3 fruit fly cellular contexts compared by ENCODE assay signal in the genomic region with DNA sequence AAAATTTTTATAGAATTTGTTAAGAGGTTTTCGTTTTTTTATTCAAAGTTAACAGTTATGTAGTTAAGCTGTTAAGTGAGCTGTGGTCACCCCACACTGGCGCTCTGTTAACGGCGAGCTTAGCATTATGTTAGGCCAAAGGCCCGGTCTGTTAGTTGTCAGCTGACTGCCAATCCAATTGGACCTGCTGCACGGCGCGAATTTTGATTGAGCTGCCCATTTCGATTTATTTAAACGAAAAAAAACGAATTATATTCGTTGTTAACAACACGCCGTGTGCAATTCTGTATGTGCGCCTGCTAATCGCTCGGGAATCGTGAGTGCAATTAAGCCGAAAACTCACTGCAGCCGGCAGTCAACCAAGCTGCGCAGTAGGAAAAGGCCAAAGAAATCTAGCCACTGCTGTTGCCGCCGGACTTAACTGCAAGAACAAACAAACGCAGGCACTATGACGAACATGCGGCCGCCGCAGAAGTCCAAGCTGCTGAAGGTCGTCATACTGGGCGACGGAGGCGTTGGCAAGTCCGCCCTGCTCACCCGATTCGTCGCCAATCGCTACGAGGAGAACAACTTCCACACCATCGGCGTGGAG.
TF ChIP-seq lines count a peak whose summit lies in the region.

A gene (plus strand): TSS at position 151 of the 592 bp plus-strand sequence.

- no peak for TF ChIP-seq CTCF in whole organism, embryonic (GFP tag; optimal IDR thresholded peaks at IDR 0.05; lab: Kevin White, UChicago)

TF ChIP-seq in whole organism, adult, 20 proteins besides CTCF, POLR2A, EP300 and RAD21:
- TF ChIP-seq Mnt (GFP tag; optimal IDR thresholded peaks at IDR 0.05; lab: Kevin White, UChicago) = peak; percentile 66
- peak; percentile 64 for TF ChIP-seq CG12768 (GFP tag; optimal IDR thresholded peaks at IDR 0.05; lab: Kevin White, UChicago)
- peak; percentile 46 for TF ChIP-seq CG33017 (tag; optimal IDR thresholded peaks at IDR 0.05; lab: Kevin White, UChicago)
- peak; percentile 45 for TF ChIP-seq tj (GFP tag; optimal IDR thresholded peaks at IDR 0.05; lab: Kevin White, UChicago)
- no peak for TF ChIP-seq cnc (optimal IDR thresholded peaks at IDR 0.05; lab: Kevin White, UChicago)
- no peak for TF ChIP-seq CG11617 (GFP tag; optimal IDR thresholded peaks at IDR 0.05; lab: Kevin White, UChicago)
- TF ChIP-seq Crg-1 (GFP tag; optimal IDR thresholded peaks at IDR 0.05; lab: Kevin White, UChicago) = peak; percentile 9
- TF ChIP-seq bab1 (GFP tag; optimal IDR thresholded peaks at IDR 0.05; lab: Kevin White, UChicago) = peak; percentile 73
- peak; percentile 26 for TF ChIP-seq CG7101 (tag; optimal IDR thresholded peaks at IDR 0.05; lab: Kevin White, UChicago)
- TF ChIP-seq ovo (GFP tag; optimal IDR thresholded peaks at IDR 0.05; lab: Kevin White, UChicago) = no peak
- no peak for TF ChIP-seq toe (GFP tag; optimal IDR thresholded peaks at IDR 0.05; lab: Kevin White, UChicago)
- TF ChIP-seq cic (GFP tag; optimal IDR thresholded peaks at IDR 0.05; lab: Kevin White, UChicago) = peak; percentile 73
- no peak for TF ChIP-seq CG5204 (GFP tag; optimal IDR thresholded peaks at IDR 0.05; lab: Kevin White, UChicago)
- peak; percentile 12 for TF ChIP-seq CG14711 (tag; optimal IDR thresholded peaks at IDR 0.05; lab: Kevin White, UChicago)
- no peak for TF ChIP-seq CG7045 (GFP tag; optimal IDR thresholded peaks at IDR 0.05; lab: Kevin White, UChicago)

TF ChIP-seq in whole organism, embryonic, 481 proteins besides CTCF, POLR2A, EP300 and RAD21 (continues in another document):
- TF ChIP-seq tio (GFP tag; optimal IDR thresholded peaks at IDR 0.05; lab: Kevin White, UChicago) (no peak), Oli (tag; optimal IDR thresholded peaks at IDR 0.05; lab: Kevin White, UChicago) (no peak), Hand (GFP tag; optimal IDR thresholded peaks at IDR 0.05; lab: Kevin White, UChicago) (no peak), kni (GFP tag; optimal IDR thresholded peaks at IDR 0.05; lab: Kevin White, UChicago) (no peak), hbn (GFP tag; IDR thresholded peaks at IDR 0.05; lab: Robert Waterston, UW; ENCODE audit: partially characterized antibody) (no peak), CG2120 (GFP tag; optimal IDR thresholded peaks at IDR 0.05; lab: Kevin White, UChicago) (no peak), CG18476 (GFP tag; optimal IDR thresholded peaks at IDR 0.05; lab: Kevin White, UChicago) (no peak), CG7963 (GFP tag; IDR thresholded peaks at IDR 0.05; lab: Robert Waterston, UW; ENCODE audit: partially characterized antibody) (no peak), org-1 (GFP tag; optimal IDR thresholded peaks at IDR 0.05; lab: Kevin White, UChicago) (no peak), CG17568 (GFP tag; optimal IDR thresholded peaks at IDR 0.05; lab: Kevin White, UChicago) (no peak), CG15011 (GFP tag; optimal IDR thresholded peaks at IDR 0.05; lab: Kevin White, UChicago) (no peak), chinmo (GFP tag; IDR thresholded peaks at IDR 0.05; lab: Robert Waterston, UW; ENCODE audit: partially characterized antibody) (peak; percentile 86; the same call in 1 of the 4 replicates), sob (GFP tag; IDR thresholded peaks at IDR 0.05; lab: Robert Waterston, UW) (no peak), CG31224 (GFP tag; IDR thresholded peaks at IDR 0.05; lab: Robert Waterston, UW) (no peak), D (optimal IDR thresholded peaks at IDR 0.05; lab: Kevin White, UChicago) (no peak), D (GFP tag; optimal IDR thresholded peaks at IDR 0.05; lab: Kevin White, UChicago) (no peak), Elba2 (GFP tag; optimal IDR thresholded peaks at IDR 0.05; lab: Kevin White, UChicago) (no peak), tin (GFP tag; optimal IDR thresholded peaks at IDR 0.05; lab: Kevin White, UChicago) (no peak), CG2116 (GFP tag; optimal IDR thresholded peaks at IDR 0.05; lab: Kevin White, UChicago) (no peak), cato (GFP tag; optimal IDR thresholded peaks at IDR 0.05; lab: Kevin White, UChicago; ENCODE audit: borderline replicate concordance) (no peak), slp2 (GFP tag; optimal IDR thresholded peaks at IDR 0.05; lab: Kevin White, UChicago) (no peak), Dp (GFP tag; optimal IDR thresholded peaks at IDR 0.05; lab: Kevin White, UChicago) (peak; percentile 53), insv (GFP tag; optimal IDR thresholded peaks at IDR 0.05; lab: Kevin White, UChicago) (peak; percentile 1 to 87), crp (GFP tag; optimal IDR thresholded peaks at IDR 0.05; lab: Kevin White, UChicago) (peak in 1 of 2 experiments; percentile 75), pzg (GFP tag; optimal IDR thresholded peaks at IDR 0.05; lab: Kevin White, UChicago) (peak; percentile 4), Kr (GFP tag; optimal IDR thresholded peaks at IDR 0.05; lab: Kevin White, UChicago) (no peak), dimm (GFP tag; IDR thresholded peaks at IDR 0.05; lab: Robert Waterston, UW) (no peak), Dll (GFP tag; IDR thresholded peaks at IDR 0.05; lab: Robert Waterston, UW; ENCODE audit: partially characterized antibody) (0 out of 4 replicates have a peak, but pooled peaks have one; percentile 22), CG15073 (GFP tag; optimal IDR thresholded peaks at IDR 0.05; lab: Kevin White, UChicago) (no peak), tna (GFP tag; IDR thresholded peaks at IDR 0.05; lab: Robert Waterston, UW; ENCODE audit: partially characterized antibody) (no peak), CG6791 (GFP tag; IDR thresholded peaks at IDR 0.05; lab: Robert Waterston, UW; ENCODE audit: partially characterized antibody) (no peak), lmd (GFP tag; IDR thresholded peaks at IDR 0.05; lab: Robert Waterston, UW) (0 out of 2 replicates have a peak, but pooled peaks have one; percentile 7), Med (GFP tag; lab: Kevin White, UChicago) (peak; percentile 68), ken (GFP tag; IDR thresholded peaks at IDR 0.05; lab: Robert Waterston, UW) (no peak)

TF ChIP-seq in whole organism, pupa, 21 proteins besides CTCF, POLR2A, EP300 and RAD21:
- TF ChIP-seq EcR (GFP tag; optimal IDR thresholded peaks at IDR 0.05; lab: Kevin White, UChicago) (no peak), CG4496 (GFP tag; IDR thresholded peaks at IDR 0.05; lab: Robert Waterston, UW) (peak; percentile 6; the same call in 1 of the 3 replicates)
